Fruit fly (Drosophila melanogaster) whole organism, pupa: ENCODE measurements around the gene CG17660.

Source experiments
- CG10348 ChIP-seq: fragments of 200-800 bp; sonication (Bioruptor generic); IDR thresholded peaks from 2 replicates; pipeline ENCODE4 v1.3.6; 2022; ENCODE audit warnings: missing biosample characterization, missing genetic modification characterization
- CG17806 ChIP-seq: fragments of 200-800 bp; sonication (Bioruptor generic); optimal IDR thresholded peaks from 2 replicates; lab custom pipeline; 2018; ENCODE audit warnings: missing biosample characterization, mild to moderate bottlenecking, missing genetic modification characterization, moderate library complexity

DNA sequence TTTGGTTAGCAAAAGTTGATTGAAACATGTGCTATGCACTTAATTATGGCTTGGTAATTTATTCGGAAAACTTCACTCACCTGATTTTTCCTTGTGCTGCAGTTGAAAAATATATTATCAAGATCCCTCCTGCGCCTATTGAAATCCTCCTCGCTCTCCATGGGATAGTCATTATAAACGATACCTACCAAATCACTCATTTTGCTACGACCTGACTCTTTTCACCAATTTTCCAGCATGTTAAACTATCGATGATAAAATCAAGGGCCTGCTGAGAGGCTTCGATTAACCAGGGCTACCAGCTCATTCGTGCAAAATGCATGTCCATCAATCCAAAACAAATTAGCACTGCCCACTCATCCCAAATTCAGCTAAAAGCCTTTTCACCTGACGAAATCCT lies 48.6 kb upstream of the CG17660 start, which contains the start of gene CG17650:
- TF ChIP-seq CG10348 (GFP tag; lab: Robert Waterston, UW) (no peak), CG17806 (tag; lab: Kevin White, UChicago) (no peak)
